Worm (Caenorhabditis elegans): ENCODE results near the gene htas-1.

Gene htas-1

ce11 chrIV:9671001-9671652, 12.2 kb downstream of the htas-1 start:
- TF ChIP-seq hlh-1 (tag; optimal IDR thresholded peaks at IDR 0.05) (peak; percentile 7), pha-4 (tag; optimal IDR thresholded peaks at IDR 0.05) (no peak), nhr-76 (tag; optimal IDR thresholded peaks at IDR 0.05) (no peak), unc-62 (GFP tag; optimal IDR thresholded peaks at IDR 0.05) (no peak)

DNA sequence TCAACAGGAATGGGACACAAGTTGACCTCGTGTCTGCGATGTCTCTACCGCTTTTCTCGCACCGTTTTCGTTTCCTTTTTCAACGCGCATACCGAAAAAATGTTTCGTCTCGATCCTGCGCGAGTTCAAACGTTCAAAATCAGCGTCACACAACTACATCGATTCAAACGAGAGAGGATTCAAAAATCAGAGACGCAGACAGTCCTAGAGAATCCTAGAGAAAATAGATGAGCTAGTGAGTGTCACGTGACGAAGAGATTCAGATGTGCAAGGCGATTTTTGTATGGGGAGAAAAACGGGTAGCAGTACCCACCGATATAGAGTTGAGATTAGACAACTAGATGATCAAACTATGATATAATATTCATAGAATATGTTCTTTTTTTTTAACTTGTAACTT, 13.4 kb downstream of the htas-1 start:
- TF ChIP-seq sptf-1 (tag; optimal IDR thresholded peaks at IDR 0.05): no peak
- no peak for TF ChIP-seq ceh-43 (GFP tag; optimal IDR thresholded peaks at IDR 0.05)
- TF ChIP-seq mab-5 (tag; optimal IDR thresholded peaks at IDR 0.05): no peak
- TF ChIP-seq sem-2 (GFP tag; optimal IDR thresholded peaks at IDR 0.05): no peak
- TF ChIP-seq lin-32 (GFP tag; optimal IDR thresholded peaks at IDR 0.05): no peak
- no peak for TF ChIP-seq nhr-76 (tag; optimal IDR thresholded peaks at IDR 0.05)
- no peak for TF ChIP-seq ceh-83 (GFP tag; optimal IDR thresholded peaks at IDR 0.05)
- no peak for TF ChIP-seq pha-4 (tag; optimal IDR thresholded peaks at IDR 0.05)
- TF ChIP-seq nhr-2 (tag; optimal IDR thresholded peaks at IDR 0.05): no peak
- no peak for TF ChIP-seq flh-1 (GFP tag; optimal IDR thresholded peaks at IDR 0.05)
- TF ChIP-seq elt-1 (tag; optimal IDR thresholded peaks at IDR 0.05; ENCODE audit: borderline replicate concordance, insufficient read depth): no peak
- no peak for TF ChIP-seq nhr-237 (tag; optimal IDR thresholded peaks at IDR 0.05)
- no peak for TF ChIP-seq ham-2 (GFP tag; optimal IDR thresholded peaks at IDR 0.05)
- TF ChIP-seq lsy-2 (tag; optimal IDR thresholded peaks at IDR 0.05): no peak

DNA sequence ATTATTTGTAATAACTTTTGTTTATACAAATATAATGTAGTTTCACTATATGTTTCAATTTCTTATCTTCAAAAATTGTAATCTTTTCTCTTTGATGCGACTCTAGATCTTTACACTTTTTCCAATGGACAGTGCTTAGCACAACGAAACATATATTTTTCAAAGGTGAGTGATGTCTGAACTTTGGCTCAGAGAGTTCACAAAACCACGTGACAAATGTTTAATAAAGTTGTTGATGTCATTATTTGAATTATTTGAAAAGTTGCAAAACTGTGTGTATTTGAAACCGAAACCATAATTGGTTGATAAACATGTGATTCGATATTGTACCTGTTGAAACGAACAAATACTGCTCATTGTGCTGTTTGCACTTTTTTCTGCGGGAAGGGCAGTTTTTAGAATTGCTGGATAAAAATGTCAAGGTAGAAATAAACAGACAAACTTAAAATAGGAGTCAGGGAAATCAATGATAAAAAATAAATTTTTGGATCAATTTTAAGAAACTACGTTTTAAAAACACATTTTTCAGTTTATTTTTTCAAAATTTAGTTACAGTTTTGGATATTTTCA, 15.1 kb downstream of the htas-1 start:
- TF ChIP-seq drap-1 (GFP tag; optimal IDR thresholded peaks at IDR 0.05) (no peak), flh-1 (GFP tag; optimal IDR thresholded peaks at IDR 0.05) (no peak), elt-3 (tag; optimal IDR thresholded peaks at IDR 0.05) (no peak), unc-39 (tag; optimal IDR thresholded peaks at IDR 0.05) (no peak)

- peak; percentile 50 for TF ChIP-seq pha-4 (tag; optimal IDR thresholded peaks at IDR 0.05)
- TF ChIP-seq flh-1 (GFP tag; optimal IDR thresholded peaks at IDR 0.05): no peak
- TF ChIP-seq nhr-237 (tag; optimal IDR thresholded peaks at IDR 0.05): peak; percentile 53
- no peak for TF ChIP-seq snpc-4 (tag; optimal IDR thresholded peaks at IDR 0.05)
- no peak for TF ChIP-seq mls-2 (tag; optimal IDR thresholded peaks at IDR 0.05)
- no peak for TF ChIP-seq hlh-1 (tag; optimal IDR thresholded peaks at IDR 0.05)
- peak; percentile 4 for TF ChIP-seq elt-3 (tag; optimal IDR thresholded peaks at IDR 0.05)
- TF ChIP-seq ceh-39 (tag; optimal IDR thresholded peaks at IDR 0.05): peak; percentile 24
- TF ChIP-seq sptf-1 (tag; optimal IDR thresholded peaks at IDR 0.05): no peak
- TF ChIP-seq unc-62 (GFP tag; optimal IDR thresholded peaks at IDR 0.05): peak; percentile 40
- no peak for TF ChIP-seq M03D4.4 (tag; optimal IDR thresholded peaks at IDR 0.05)
- no peak for TF ChIP-seq mep-1 (tag; optimal IDR thresholded peaks at IDR 0.05)
- TF ChIP-seq mab-5 (tag; optimal IDR thresholded peaks at IDR 0.05): no peak
- TF ChIP-seq unc-39 (tag; optimal IDR thresholded peaks at IDR 0.05): no peak
- no peak for TF ChIP-seq ceh-83 (GFP tag; optimal IDR thresholded peaks at IDR 0.05)
- no peak for TF ChIP-seq cnd-1 (tag; optimal IDR thresholded peaks at IDR 0.05)
- no peak for TF ChIP-seq ceh-43 (GFP tag; optimal IDR thresholded peaks at IDR 0.05)
- TF ChIP-seq ztf-11 (tag; optimal IDR thresholded peaks at IDR 0.05): no peak
- TF ChIP-seq sem-2 (GFP tag; optimal IDR thresholded peaks at IDR 0.05): no peak
- no peak for TF ChIP-seq tbx-8 (GFP tag; optimal IDR thresholded peaks at IDR 0.05)
- TF ChIP-seq bed-3 (GFP tag; optimal IDR thresholded peaks at IDR 0.05): no peak
- TF ChIP-seq unc-120 (tag; optimal IDR thresholded peaks at IDR 0.05; ENCODE audit: poor library complexity, severe bottlenecking): no peak
- no peak for TF ChIP-seq drap-1 (GFP tag; optimal IDR thresholded peaks at IDR 0.05)
- TF ChIP-seq ces-1 (GFP tag; optimal IDR thresholded peaks at IDR 0.05): no peak
- no peak for TF ChIP-seq nhr-76 (tag; optimal IDR thresholded peaks at IDR 0.05)
- no peak for TF ChIP-seq nhr-12 (tag; optimal IDR thresholded peaks at IDR 0.05)
- no peak for TF ChIP-seq zip-8 (tag; optimal IDR thresholded peaks at IDR 0.05)
- peak; percentile 78 for TF ChIP-seq elt-1 (tag; optimal IDR thresholded peaks at IDR 0.05; ENCODE audit: borderline replicate concordance, insufficient read depth)
- no peak for TF ChIP-seq lin-13 (tag; optimal IDR thresholded peaks at IDR 0.05)
- TF ChIP-seq nhr-2 (tag; optimal IDR thresholded peaks at IDR 0.05): no peak
- TF ChIP-seq lsy-2 (tag; optimal IDR thresholded peaks at IDR 0.05): peak; percentile 27
- TF ChIP-seq lin-32 (GFP tag; optimal IDR thresholded peaks at IDR 0.05): no peak
- TF ChIP-seq ham-2 (GFP tag; optimal IDR thresholded peaks at IDR 0.05): no peak
- no peak for TF ChIP-seq nhr-28 (tag; optimal IDR thresholded peaks at IDR 0.05)
- TF ChIP-seq blmp-1 (tag; optimal IDR thresholded peaks at IDR 0.05): no peak
Measured at ce11 chrIV:9667084-9667483, 16.2 kb downstream of the htas-1 start.

Measured in whole organism, mixed stage, embryonic.